Worm (Caenorhabditis elegans): Measurements from ENCODE around the gene C37C3.17.

The C37C3.17 gene

DNA sequence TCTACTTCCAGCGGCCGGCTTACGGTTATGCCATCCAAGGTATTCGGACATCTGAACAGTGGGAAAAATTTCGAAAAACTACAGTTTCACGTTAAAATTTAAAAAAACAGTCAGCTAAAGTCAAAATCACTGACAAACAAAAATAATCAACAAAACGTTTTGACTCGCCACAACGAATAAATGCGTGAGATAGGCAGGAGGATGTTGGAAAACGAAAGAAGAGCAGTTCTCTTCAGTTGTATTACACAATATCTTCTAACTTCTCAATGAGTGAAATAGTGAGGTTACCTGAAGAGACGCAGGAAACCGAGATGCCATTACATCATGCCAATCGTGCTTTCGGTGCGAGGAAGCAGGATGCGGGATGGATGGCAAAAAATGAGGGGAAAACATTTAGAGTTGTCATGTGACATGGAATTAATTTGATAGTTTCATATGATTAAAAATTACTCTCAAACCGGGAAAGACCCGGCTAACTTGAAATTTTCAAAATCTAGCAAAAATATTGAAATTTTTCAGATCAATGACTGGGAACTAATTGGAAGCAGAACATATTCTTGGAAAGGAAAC is 32.2 kb upstream of the C37C3.17 start, which contains the start of gene F40A3.6:
TSS of gene F40A3.6 (minus strand) at position 51 of the 570 bp plus-strand sequence.
- no peak for TF ChIP-seq egl-27 (tag; optimal IDR thresholded peaks at IDR 0.05)
- peak; percentile 78 for TF ChIP-seq egl-5 (tag; optimal IDR thresholded peaks at IDR 0.05)
- TF ChIP-seq nfya-1 (tag; optimal IDR thresholded peaks at IDR 0.05; ENCODE audit: insufficient read depth): peak; percentile 37
- TF ChIP-seq lin-39 (tag; optimal IDR thresholded peaks at IDR 0.05): peak; percentile 13
- TF ChIP-seq jun-1 (tag; optimal IDR thresholded peaks at IDR 0.05): no peak
- no peak for TF ChIP-seq nhr-11 (tag; optimal IDR thresholded peaks at IDR 0.05)

DNA sequence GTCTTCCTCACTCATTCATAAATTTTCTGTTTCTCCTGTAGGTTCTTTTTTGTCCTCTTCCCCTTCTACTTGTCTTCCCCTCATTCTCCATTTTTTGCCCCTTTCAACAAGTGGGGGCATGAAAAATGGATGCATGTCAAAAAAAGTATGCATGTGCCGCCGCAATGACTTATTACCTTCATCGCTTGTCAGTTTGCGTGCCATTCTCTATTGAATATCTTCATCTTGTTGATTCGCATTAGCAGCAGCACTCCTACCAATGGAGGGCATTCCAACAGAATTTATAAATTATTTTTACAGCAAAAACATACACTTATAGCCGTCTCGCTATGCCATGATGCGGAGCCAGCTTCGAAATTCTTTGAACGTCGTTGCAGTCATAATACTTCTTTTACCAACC is 29.5 kb upstream of the C37C3.17 start, which contains the start of gene F40A3.1:
TSS of gene F40A3.1 (plus strand) at position 301 of the 400 bp plus-strand sequence.
- TF ChIP-seq egl-27 (tag; optimal IDR thresholded peaks at IDR 0.05): no peak
- TF ChIP-seq lin-39 (tag; optimal IDR thresholded peaks at IDR 0.05): peak; percentile 52

DNA sequence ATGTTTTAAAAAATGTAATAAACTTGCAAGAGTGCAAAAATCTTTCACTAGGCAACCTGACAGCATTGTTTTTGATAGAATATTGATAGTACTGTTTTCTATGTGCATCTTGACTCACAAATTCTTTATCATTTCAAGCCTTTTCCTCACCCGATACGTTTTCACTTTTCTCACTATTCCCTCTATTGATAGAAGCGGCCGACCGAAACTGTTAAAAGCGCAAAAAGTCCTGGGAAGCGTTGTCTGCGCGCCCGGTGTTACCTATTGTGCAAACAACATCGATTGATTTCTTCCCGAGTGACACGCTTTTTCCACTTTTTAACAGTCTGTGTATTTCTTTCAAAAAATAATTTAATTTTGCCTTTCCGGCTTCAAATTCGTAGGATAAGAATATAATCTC is 26.3 kb upstream of the C37C3.17 start:
- no peak for TF ChIP-seq nhr-237 (tag; optimal IDR thresholded peaks at IDR 0.05)
- TF ChIP-seq nhr-12 (tag; optimal IDR thresholded peaks at IDR 0.05): no peak
- no peak for TF ChIP-seq egl-5 (tag; optimal IDR thresholded peaks at IDR 0.05)
- peak; percentile 48 for TF ChIP-seq elt-2 (tag; optimal IDR thresholded peaks at IDR 0.05)
- TF ChIP-seq ceh-16 (tag; optimal IDR thresholded peaks at IDR 0.05): no peak
- TF ChIP-seq snpc-4 (tag; optimal IDR thresholded peaks at IDR 0.05): peak; percentile 47
- no peak for TF ChIP-seq fos-1 (tag; optimal IDR thresholded peaks at IDR 0.05)
- TF ChIP-seq mdl-1 (tag; optimal IDR thresholded peaks at IDR 0.05): no peak
- peak; percentile 50 for TF ChIP-seq pha-4 (tag; optimal IDR thresholded peaks at IDR 0.05)
- TF ChIP-seq pqm-1 (tag; optimal IDR thresholded peaks at IDR 0.05): peak; percentile 77
- no peak for TF ChIP-seq nhr-28 (tag; optimal IDR thresholded peaks at IDR 0.05)
- no peak for TF ChIP-seq ceh-82 (tag; optimal IDR thresholded peaks at IDR 0.05)
- TF ChIP-seq tbx-2 (tag; optimal IDR thresholded peaks at IDR 0.05): no peak

DNA sequence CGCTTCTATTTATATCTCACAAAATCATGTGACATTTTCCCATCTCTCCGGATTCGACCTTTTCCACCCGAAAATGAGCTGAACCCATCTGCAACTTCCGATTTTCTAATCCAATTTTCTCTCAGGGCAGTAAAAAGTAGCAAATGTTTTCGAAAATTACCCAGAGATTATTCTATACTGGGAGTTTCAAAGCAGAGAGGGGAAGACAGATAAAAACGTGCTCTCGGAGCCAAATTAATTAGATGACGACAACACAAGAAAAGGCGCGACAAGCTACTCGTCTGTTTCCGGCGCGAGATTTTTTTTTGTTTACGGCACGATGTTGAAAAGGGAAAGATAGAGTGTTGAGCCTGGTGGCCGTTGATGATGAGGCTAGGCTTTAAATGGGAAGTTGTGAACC is 22.7 kb upstream of the C37C3.17 start:
- TF ChIP-seq lin-39 (tag; optimal IDR thresholded peaks at IDR 0.05) (peak; percentile 12), ZK546.5 (tag; optimal IDR thresholded peaks at IDR 0.05) (no peak)

DNA sequence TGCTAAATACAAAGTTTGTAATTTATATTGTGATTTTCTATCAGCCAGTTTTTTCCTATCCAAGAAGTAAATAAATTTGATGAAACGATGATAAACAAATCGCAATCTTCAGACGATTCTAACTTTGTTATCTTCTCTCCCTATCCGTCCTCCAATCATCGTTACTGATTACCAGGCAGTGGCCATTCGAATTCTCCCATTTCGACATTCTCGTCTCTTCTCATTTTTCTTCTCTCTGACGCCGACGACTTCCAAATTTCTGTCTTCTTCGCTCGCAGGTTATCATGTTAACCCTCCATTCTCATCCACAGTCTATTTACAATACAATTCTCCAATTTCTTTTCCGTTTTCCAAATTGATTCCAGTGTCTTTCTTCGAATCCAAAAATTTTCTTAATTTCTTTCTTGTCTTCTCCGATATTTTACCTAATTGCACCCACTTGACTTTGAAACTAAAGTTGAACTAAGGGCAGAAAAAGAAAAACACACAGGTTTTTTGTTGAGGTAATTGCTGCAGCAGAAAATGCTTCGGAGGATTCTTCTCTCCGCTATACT is 16.8 kb upstream of the C37C3.17 start, which contains the start of gene F40A3.2:
TSS of gene F40A3.2 (plus strand) at position 504 of the 554 bp plus-strand sequence.
- TF ChIP-seq snpc-4 (tag; optimal IDR thresholded peaks at IDR 0.05): no peak
- no peak for TF ChIP-seq nhr-28 (tag; optimal IDR thresholded peaks at IDR 0.05)
- no peak for TF ChIP-seq lsy-12 (tag; optimal IDR thresholded peaks at IDR 0.05)
- TF ChIP-seq ama-1 (optimal IDR thresholded peaks at IDR 0.05): peak; percentile 27
- TF ChIP-seq nhr-237 (tag; optimal IDR thresholded peaks at IDR 0.05): no peak
- TF ChIP-seq elt-3 (tag; optimal IDR thresholded peaks at IDR 0.05): no peak
- TF ChIP-seq lin-15B (tag; optimal IDR thresholded peaks at IDR 0.05): no peak
- no peak for TF ChIP-seq nhr-25 (tag; optimal IDR thresholded peaks at IDR 0.05)

DNA sequence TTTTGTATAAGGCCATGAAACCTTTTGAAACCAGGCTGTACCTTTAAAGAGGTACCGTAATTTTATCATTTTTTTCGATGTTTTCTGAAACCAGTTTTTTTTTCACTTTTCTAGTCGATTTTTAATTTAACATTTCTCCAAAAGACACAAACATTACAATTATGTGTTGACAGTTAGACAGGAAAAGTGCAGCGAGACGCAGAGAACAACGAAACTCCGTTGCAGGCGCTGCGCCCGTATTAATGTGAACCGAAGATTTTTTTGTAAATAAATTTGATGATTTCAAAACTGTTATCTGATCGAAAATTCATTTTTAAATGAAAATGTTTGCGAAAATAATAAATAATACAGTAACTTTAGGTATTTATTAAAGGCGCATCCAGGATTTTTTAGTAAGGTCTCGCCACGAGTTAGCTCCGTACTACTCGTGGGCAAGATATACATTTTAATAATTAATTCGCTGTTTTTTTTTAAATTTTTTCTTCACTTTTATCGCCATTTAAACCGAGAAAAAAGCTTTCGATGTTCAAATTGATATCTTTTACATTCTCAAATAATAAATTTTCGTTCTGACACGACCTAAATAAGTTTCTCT is 15.3 kb upstream of the C37C3.17 start, which contains the start of gene F40A3.3:
TSS of gene F40A3.3 (plus strand) at position 564 of the 595 bp plus-strand sequence.
- TF ChIP-seq nhr-11 (tag; optimal IDR thresholded peaks at IDR 0.05) (no peak), nhr-67 (tag; optimal IDR thresholded peaks at IDR 0.05) (no peak), pha-4 (tag; optimal IDR thresholded peaks at IDR 0.05) (peak; percentile 70), elt-2 (tag; optimal IDR thresholded peaks at IDR 0.05) (peak; percentile 17), nfya-1 (tag; optimal IDR thresholded peaks at IDR 0.05; ENCODE audit: insufficient read depth) (peak; percentile 25), hmg-11 (tag; optimal IDR thresholded peaks at IDR 0.05) (no peak), aly-2 (tag; optimal IDR thresholded peaks at IDR 0.05) (no peak), nhr-23 (tag; optimal IDR thresholded peaks at IDR 0.05) (no peak), elt-3 (tag; optimal IDR thresholded peaks at IDR 0.05) (no peak), ceh-16 (tag; optimal IDR thresholded peaks at IDR 0.05) (no peak)

DNA sequence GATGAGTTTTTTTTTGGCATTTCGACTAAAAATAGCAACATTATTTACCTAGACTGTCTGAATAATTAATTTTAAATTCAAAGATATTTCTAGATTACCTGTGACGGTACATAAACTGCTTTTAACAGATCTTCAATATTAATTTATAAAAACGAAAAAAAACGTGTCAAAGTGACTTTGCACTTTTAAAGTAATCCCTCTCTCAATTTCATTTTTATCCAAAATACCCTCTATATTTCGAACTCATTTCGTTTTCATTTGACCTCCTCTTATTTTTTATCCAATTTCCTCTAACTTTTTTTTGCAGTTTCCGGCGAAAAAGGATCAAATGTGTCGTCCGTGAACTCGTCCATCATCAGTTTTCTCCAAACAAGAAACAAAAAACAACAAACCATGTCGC is 13.8 kb upstream of the C37C3.17 start, which contains the start of gene F40A3.4:
TSS of gene F40A3.4 (plus strand) at position 301 of the 400 bp plus-strand sequence.
- TF ChIP-seq skn-1 (tag; optimal IDR thresholded peaks at IDR 0.05) (no peak), lin-15B (tag; optimal IDR thresholded peaks at IDR 0.05) (no peak), unc-62 (GFP tag; optimal IDR thresholded peaks at IDR 0.05) (no peak), ZK546.5 (tag; optimal IDR thresholded peaks at IDR 0.05) (no peak), nhr-43 (tag; optimal IDR thresholded peaks at IDR 0.05; ENCODE audit: poor library complexity, severe bottlenecking) (no peak), nhr-76 (tag; optimal IDR thresholded peaks at IDR 0.05) (no peak), ceh-16 (tag; optimal IDR thresholded peaks at IDR 0.05) (no peak), ztf-11 (tag; optimal IDR thresholded peaks at IDR 0.05) (no peak), ztf-4 (tag; optimal IDR thresholded peaks at IDR 0.05) (no peak), sea-2 (GFP tag; optimal IDR thresholded peaks at IDR 0.05) (no peak), nhr-237 (tag; optimal IDR thresholded peaks at IDR 0.05) (no peak), snpc-4 (tag; optimal IDR thresholded peaks at IDR 0.05) (no peak), aly-2 (tag; optimal IDR thresholded peaks at IDR 0.05) (no peak), ceh-82 (tag; optimal IDR thresholded peaks at IDR 0.05) (no peak), nhr-67 (tag; optimal IDR thresholded peaks at IDR 0.05) (no peak), nhr-28 (tag; optimal IDR thresholded peaks at IDR 0.05) (no peak), elt-2 (tag; optimal IDR thresholded peaks at IDR 0.05) (no peak), zag-1 (tag; optimal IDR thresholded peaks at IDR 0.05) (no peak), daf-12 (tag; optimal IDR thresholded peaks at IDR 0.05) (no peak), nhr-12 (tag; optimal IDR thresholded peaks at IDR 0.05) (no peak)

Measured in whole organism, L3 larva.